Worm (Caenorhabditis elegans) whole organism, L4/young adult: ENCODE measurements around the gene Y47D7A.11.

Source experiments
- W03F9.2 ChIP-seq: fragments of 150-350 bp; optimal IDR thresholded peaks from 2 replicates; lab custom pipeline; 2014; ENCODE audit warnings: missing biosample characterization, missing genetic modification characterization
- dao-5 ChIP-seq: sonication (generic microtip); optimal IDR thresholded peaks from 2 replicates; lab custom pipeline; 2016; ENCODE audit warnings: missing genotype, missing genetic modification characterization, moderate library complexity, missing compliant biosample characterization
- him-1 ChIP-seq: sonication (generic microtip); optimal IDR thresholded peaks from 2 replicates; lab custom pipeline; 2016; ENCODE audit warnings: missing genotype, missing genetic modification reagents, missing genetic modification characterization, missing compliant biosample characterization

ce11 chrV:4418116-4418515 is 10.0 kb downstream of the Y47D7A.11 start, which contains the start of gene Y47D7A.6:
- TF ChIP-seq dao-5 (tag; lab: Kevin White, UChicago) = no peak
- TF ChIP-seq W03F9.2 (tag; lab: Kevin White, UChicago) = no peak
- no peak for TF ChIP-seq him-1 (tag; lab: Kevin White, UChicago)
